Fruit fly (Drosophila melanogaster): Measurements from ENCODE around the gene Atu.

- TF ChIP-seq Jra (GFP tag; optimal IDR thresholded peaks at IDR 0.05) (no peak), HLH106 (tag; optimal IDR thresholded peaks at IDR 0.05) (no peak), psq (GFP tag; optimal IDR thresholded peaks at IDR 0.05) (no peak), usp (GFP tag; optimal IDR thresholded peaks at IDR 0.05) (no peak), N (GFP tag; optimal IDR thresholded peaks at IDR 0.05) (no peak), Hnf4 (GFP tag; optimal IDR thresholded peaks at IDR 0.05) (no peak), Mio (GFP tag; optimal IDR thresholded peaks at IDR 0.05) (no peak), tai (GFP tag; optimal IDR thresholded peaks at IDR 0.05) (no peak), GATAd (GFP tag; optimal IDR thresholded peaks at IDR 0.05) (no peak), Hr78 (GFP tag; optimal IDR thresholded peaks at IDR 0.05) (no peak), Dfd (GFP tag; optimal IDR thresholded peaks at IDR 0.05) (no peak), brk (GFP tag; optimal IDR thresholded peaks at IDR 0.05) (no peak), br (GFP tag; optimal IDR thresholded peaks at IDR 0.05) (no peak), Sp1 (GFP tag; optimal IDR thresholded peaks at IDR 0.05) (no peak)
These were observed 49.7 kb upstream of the Atu start, which contains the start of gene Pi4KIIalpha for dm6 chr3R:5563420-5563819.

Data from whole organism, wandering third instar larva.